In the genomic region with DNA sequence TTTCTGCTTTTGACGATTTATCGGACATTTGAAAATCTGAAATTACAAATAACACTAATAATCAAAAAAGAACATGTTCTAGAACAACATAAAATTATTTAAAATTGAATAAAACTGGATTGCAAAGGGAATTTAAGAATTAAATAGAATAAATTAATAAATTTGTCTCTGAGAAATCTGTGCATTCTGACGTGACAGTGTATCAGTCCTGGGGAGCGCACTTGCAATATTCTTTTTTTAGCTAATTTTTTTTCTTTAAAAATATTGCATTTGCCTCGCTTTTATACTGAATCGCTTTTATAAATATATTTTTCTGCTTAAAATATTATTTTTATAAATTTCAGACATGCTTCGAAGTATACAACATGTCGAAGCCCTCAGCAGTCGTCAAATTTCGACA, we compare ENCODE assay signal across 2 worm cellular contexts.
TF ChIP-seq lines count a peak whose summit lies in the region.

A gene (minus strand): TSS at position 1 of the 400 bp plus-strand sequence.
A gene (minus strand): TSS at position 36 of the 400 bp plus-strand sequence.
A gene (plus strand): TSS at position 345 of the 400 bp plus-strand sequence.

TF ChIP-seq in whole organism, L2 larva, 48 proteins besides CTCF, POLR2A, EP300 and RAD21 (continued from another document):
- peak; percentile 82 for TF ChIP-seq C34F6.9 (tag; optimal IDR thresholded peaks at IDR 0.05; lab: Kevin White, UChicago)
- no peak for TF ChIP-seq unc-39 (tag; optimal IDR thresholded peaks at IDR 0.05; lab: Kevin White, UChicago)
- TF ChIP-seq elt-1 (tag; optimal IDR thresholded peaks at IDR 0.05; lab: Kevin White, UChicago), result no peak
- no peak for TF ChIP-seq zag-1 (tag; optimal IDR thresholded peaks at IDR 0.05; lab: Kevin White, UChicago)
- no peak for TF ChIP-seq unc-62 (GFP tag; optimal IDR thresholded peaks at IDR 0.05; lab: Kevin White, UChicago)
- no peak for TF ChIP-seq mdl-1 (tag; optimal IDR thresholded peaks at IDR 0.05; lab: Kevin White, UChicago)
- no peak for TF ChIP-seq nhr-12 (tag; optimal IDR thresholded peaks at IDR 0.05; lab: Kevin White, UChicago)
- peak; percentile 29 for TF ChIP-seq mab-5 (tag; optimal IDR thresholded peaks at IDR 0.05; lab: Kevin White, UChicago)
- no peak for TF ChIP-seq mbf-1 (tag; optimal IDR thresholded peaks at IDR 0.05; lab: Kevin White, UChicago)
- TF ChIP-seq blmp-1 (tag; optimal IDR thresholded peaks at IDR 0.05; lab: Kevin White, UChicago; ENCODE audit: insufficient read depth), result no peak
- TF ChIP-seq nhr-11 (tag; optimal IDR thresholded peaks at IDR 0.05; lab: Kevin White, UChicago), result no peak
- peak; percentile 89 for TF ChIP-seq unc-55 (GFP tag; optimal IDR thresholded peaks at IDR 0.05; lab: Kevin White, UChicago)
- TF ChIP-seq nhr-21 (tag; optimal IDR thresholded peaks at IDR 0.05; lab: Kevin White, UChicago), result no peak
- TF ChIP-seq elt-3 (tag; optimal IDR thresholded peaks at IDR 0.05; lab: Kevin White, UChicago), result no peak
- no peak for TF ChIP-seq nhr-6 (tag; optimal IDR thresholded peaks at IDR 0.05; lab: Kevin White, UChicago)
- no peak for TF ChIP-seq nhr-77 (tag; optimal IDR thresholded peaks at IDR 0.05; lab: Kevin White, UChicago)
- no peak for TF ChIP-seq nhr-23 (tag; optimal IDR thresholded peaks at IDR 0.05; lab: Kevin White, UChicago)
- no peak for TF ChIP-seq dmd-4 (tag; optimal IDR thresholded peaks at IDR 0.05; lab: Kevin White, UChicago)
- peak; percentile 44 for TF ChIP-seq F13H6.1 (tag; optimal IDR thresholded peaks at IDR 0.05; lab: Kevin White, UChicago)
- peak; percentile 63 for TF ChIP-seq gmeb-1 (tag; optimal IDR thresholded peaks at IDR 0.05; lab: Kevin White, UChicago)
- no peak for TF ChIP-seq ztf-1 (GFP tag; conservative IDR thresholded peaks at IDR 0.05; lab: Robert Waterston, UW)
- TF ChIP-seq lin-11 (tag; optimal IDR thresholded peaks at IDR 0.05; lab: Kevin White, UChicago), result no peak
- TF ChIP-seq ztf-4 (tag; optimal IDR thresholded peaks at IDR 0.05; lab: Kevin White, UChicago), result no peak
- peak; percentile 56 for TF ChIP-seq skn-1 (tag; optimal IDR thresholded peaks at IDR 0.05; lab: Kevin White, UChicago)
- TF ChIP-seq ama-1 (optimal IDR thresholded peaks at IDR 0.05; lab: Kevin White, UChicago), result no peak
- no peak for TF ChIP-seq R02D3.7 (tag; optimal IDR thresholded peaks at IDR 0.05; lab: Kevin White, UChicago)
- TF ChIP-seq ceh-82 (tag; optimal IDR thresholded peaks at IDR 0.05; lab: Kevin White, UChicago), result no peak

TF ChIP-seq in whole organism, L4 larva, 104 proteins besides CTCF, POLR2A, EP300 and RAD21 (continued from another document):
- TF ChIP-seq madf-5 (GFP tag; IDR thresholded peaks at IDR 0.05; lab: Robert Waterston, UW), result no peak
- no peak for TF ChIP-seq mxl-2 (GFP tag; conservative IDR thresholded peaks at IDR 0.05; lab: Robert Waterston, UW)
- TF ChIP-seq D1046.2 (GFP tag; IDR thresholded peaks at IDR 0.05; lab: Robert Waterston, UW), result no peak
- TF ChIP-seq nhr-77 (tag; optimal IDR thresholded peaks at IDR 0.05; lab: Kevin White, UChicago), result no peak
- peak; percentile 78 for TF ChIP-seq T20F7.1 (GFP tag; optimal IDR thresholded peaks at IDR 0.05; lab: Kevin White, UChicago)
- TF ChIP-seq mes-2 (tag; optimal IDR thresholded peaks at IDR 0.05; lab: Kevin White, UChicago; ENCODE audit: poor library complexity, severe bottlenecking), result peak; percentile 84
- no peak for TF ChIP-seq nhr-10 (tag; optimal IDR thresholded peaks at IDR 0.05; lab: Kevin White, UChicago)
- TF ChIP-seq cey-2 (tag; optimal IDR thresholded peaks at IDR 0.05; lab: Kevin White, UChicago; ENCODE audit: borderline replicate concordance, insufficient read depth), result no peak
- TF ChIP-seq daf-16 (GFP tag; optimal IDR thresholded peaks at IDR 0.05; lab: Kevin White, UChicago), result no peak
- peak; percentile 34 for TF ChIP-seq daf-16 (tag; optimal IDR thresholded peaks at IDR 0.05; lab: Kevin White, UChicago)
- 0 out of 2 replicates have a peak, but pooled peaks have one; percentile 25 for TF ChIP-seq snpc-1.2 (GFP tag; IDR thresholded peaks at IDR 0.05; lab: Robert Waterston, UW)
- TF ChIP-seq ztf-7 (tag; optimal IDR thresholded peaks at IDR 0.05; lab: Kevin White, UChicago), result peak; percentile 28
- TF ChIP-seq nhr-102 (tag; optimal IDR thresholded peaks at IDR 0.05; lab: Kevin White, UChicago), result peak; percentile 37
- no peak for TF ChIP-seq tag-97 (GFP tag; IDR thresholded peaks at IDR 0.05; lab: Robert Waterston, UW)
- TF ChIP-seq nhr-6 (tag; optimal IDR thresholded peaks at IDR 0.05; lab: Kevin White, UChicago), result no peak
- TF ChIP-seq dve-1 (tag; optimal IDR thresholded peaks at IDR 0.05; lab: Kevin White, UChicago; ENCODE audit: insufficient read depth), result peak; percentile 44
- TF ChIP-seq T26A8.4 (GFP tag; IDR thresholded peaks at IDR 0.05; lab: Robert Waterston, UW), result no peak
- TF ChIP-seq jun-1 (tag; optimal IDR thresholded peaks at IDR 0.05; lab: Kevin White, UChicago), result no peak
- TF ChIP-seq Y5F2A.4 (GFP tag; optimal IDR thresholded peaks at IDR 0.05; lab: Kevin White, UChicago), result no peak
- TF ChIP-seq nhr-28 (tag; optimal IDR thresholded peaks at IDR 0.05; lab: Kevin White, UChicago), result peak; percentile 24
- peak; percentile 69 for TF ChIP-seq mep-1 (tag; optimal IDR thresholded peaks at IDR 0.05; lab: Kevin White, UChicago)
- peak; percentile 97 for TF ChIP-seq lin-38 (GFP tag; IDR thresholded peaks at IDR 0.05; lab: Robert Waterston, UW)
- TF ChIP-seq nhr-48 (tag; optimal IDR thresholded peaks at IDR 0.05; lab: Kevin White, UChicago), result peak; percentile 23
- TF ChIP-seq ceh-62 (tag; optimal IDR thresholded peaks at IDR 0.05; lab: Kevin White, UChicago), result no peak
